Worm (Caenorhabditis elegans): ENCODE measurements around the gene fbxb-22.

- TF ChIP-seq W03F9.2 (tag; optimal IDR thresholded peaks at IDR 0.05) (no peak), him-1 (tag; optimal IDR thresholded peaks at IDR 0.05) (no peak), dao-5 (tag; optimal IDR thresholded peaks at IDR 0.05) (no peak)
Observed at ce11 chrIII:11843007-11843406, 40.5 kb downstream of the fbxb-22 start.

Data from whole organism, L4/young adult.